Fruit fly (Drosophila melanogaster): Measurements from ENCODE around the gene CG13855.
A peak's percentile ranks its signal among the peaks of the same experiment; 100 is the strongest.

Gene CG13855

dm6 chr3R:22410537-22411360 lies 5.0 kb downstream of the CG13855 start, which contains the start of the genes CG13850 and lqfR (continued):
- TF ChIP-seq CG7372 (GFP tag; IDR thresholded peaks at IDR 0.05), result peak; percentile 46; the same call in 1 of the 2 replicates
- peak; percentile 52 for TF ChIP-seq CG8089 (GFP tag; optimal IDR thresholded peaks at IDR 0.05)
- peak; percentile 71 for TF ChIP-seq Camta (GFP tag; optimal IDR thresholded peaks at IDR 0.05)
- TF ChIP-seq Dbx (GFP tag; IDR thresholded peaks at IDR 0.05), result peak; percentile 69
- TF ChIP-seq CG34376 (GFP tag; optimal IDR thresholded peaks at IDR 0.05), result peak; percentile 66
- TF ChIP-seq org-1 (GFP tag; optimal IDR thresholded peaks at IDR 0.05), result peak; percentile 45
- TF ChIP-seq CG7987 (GFP tag; optimal IDR thresholded peaks at IDR 0.05), result peak; percentile 6
- peak; percentile 6 for TF ChIP-seq CG6854 (GFP tag; optimal IDR thresholded peaks at IDR 0.05)
- TF ChIP-seq CG1529 (GFP tag; optimal IDR thresholded peaks at IDR 0.05), result peak; percentile 44

dm6 chr3R:22411879-22412587 lies 6.3 kb downstream of the CG13855 start:
- TF ChIP-seq CG18764 (GFP tag; optimal IDR thresholded peaks at IDR 0.05) (no peak), CG3281 (GFP tag; optimal IDR thresholded peaks at IDR 0.05) (peak; percentile 31), PHDP (tag; optimal IDR thresholded peaks at IDR 0.05) (peak; percentile 6), CG4854 (GFP tag; optimal IDR thresholded peaks at IDR 0.05) (peak; percentile 1), kni (GFP tag; optimal IDR thresholded peaks at IDR 0.05) (peak; percentile 5), ewg (GFP tag; optimal IDR thresholded peaks at IDR 0.05) (no peak), sens (GFP tag) (peak; percentile 72), bigmax (GFP tag; optimal IDR thresholded peaks at IDR 0.05) (peak; percentile 25), cwo (GFP tag; optimal IDR thresholded peaks at IDR 0.05) (peak; percentile 59), sd (tag; optimal IDR thresholded peaks at IDR 0.05) (peak; percentile 56), chinmo (GFP tag; IDR thresholded peaks at IDR 0.05; ENCODE audit: partially characterized antibody) (peak; percentile 52; the same call in 1 of the 4 replicates), Adf1 (GFP tag; IDR thresholded peaks at IDR 0.05) (peak; percentile 11; the same call in 1 of the 2 replicates), Nf-YA (GFP tag; IDR thresholded peaks at IDR 0.05) (no peak), Med (GFP tag) (peak; percentile 70), CG18599 (GFP tag; optimal IDR thresholded peaks at IDR 0.05) (peak; percentile 48), CG16779 (GFP tag; IDR thresholded peaks at IDR 0.05) (peak; percentile 23; the same call in 1 of the 2 replicates), Fer1 (GFP tag; optimal IDR thresholded peaks at IDR 0.05) (peak; percentile 35), CG10543 (GFP tag; optimal IDR thresholded peaks at IDR 0.05) (peak; percentile 45), cg (GFP tag; optimal IDR thresholded peaks at IDR 0.05) (peak; percentile 77), H2.0 (GFP tag; IDR thresholded peaks at IDR 0.05) (no peak), Bgb (GFP tag; IDR thresholded peaks at IDR 0.05; ENCODE audit: partially characterized antibody) (no peak), CG32532 (GFP tag; IDR thresholded peaks at IDR 0.05) (no peak), NC2β (GFP tag; optimal IDR thresholded peaks at IDR 0.05) (no peak), Atf6 (GFP tag; IDR thresholded peaks at IDR 0.05) (0 out of 2 replicates have a peak, but pooled peaks have one; percentile 8), dati (GFP tag; IDR thresholded peaks at IDR 0.05) (no peak), fd64A (GFP tag; optimal IDR thresholded peaks at IDR 0.05) (peak; percentile 9), CG15479 (GFP tag; optimal IDR thresholded peaks at IDR 0.05) (peak; percentile 15), HLH4C (GFP tag; IDR thresholded peaks at IDR 0.05; ENCODE audit: partially characterized antibody) (0 out of 3 replicates have a peak, but pooled peaks have one; percentile 8), lab (GFP tag; optimal IDR thresholded peaks at IDR 0.05) (peak; percentile 50), CG12769 (tag; optimal IDR thresholded peaks at IDR 0.05) (peak; percentile 18), CG34376 (GFP tag; optimal IDR thresholded peaks at IDR 0.05) (peak; percentile 53), ftz-f1 (GFP tag; optimal IDR thresholded peaks at IDR 0.05) (peak; percentile 87), CG16863 (GFP tag; optimal IDR thresholded peaks at IDR 0.05) (no peak), CG6654 (GFP tag; optimal IDR thresholded peaks at IDR 0.05) (no peak), en (GFP tag; optimal IDR thresholded peaks at IDR 0.05) (no peak), Hr78 (GFP tag; optimal IDR thresholded peaks at IDR 0.05) (peak in 1 of 2 experiments; percentile 32), CG12219 (GFP tag; optimal IDR thresholded peaks at IDR 0.05) (no peak)
